Worm (Caenorhabditis elegans): ENCODE data around the gene col-43.

DNA sequence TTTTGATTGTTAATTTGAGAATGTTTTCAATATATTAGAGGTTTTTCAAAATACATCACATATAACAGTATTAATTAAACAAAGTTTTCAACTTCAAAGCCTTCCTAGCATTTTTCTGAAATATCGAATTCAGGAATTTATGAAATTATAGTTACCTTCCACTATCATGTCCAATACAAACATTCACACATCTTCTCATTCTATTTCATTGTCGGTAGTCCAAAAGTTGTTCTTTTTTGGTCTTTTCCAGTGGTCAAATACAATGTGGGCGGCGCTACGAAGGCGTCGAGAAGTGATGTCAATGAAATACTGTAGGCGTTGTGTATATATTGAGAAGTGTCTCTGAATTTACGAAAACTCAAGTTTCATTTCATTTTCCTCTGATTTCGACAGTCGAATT is 25.0 kb upstream of the col-43 start, which contains the start of gene catp-3:
- TF ChIP-seq unc-62 (GFP tag; optimal IDR thresholded peaks at IDR 0.05), result no peak
- no peak for TF ChIP-seq ama-1 (optimal IDR thresholded peaks at IDR 0.05)

All from whole organism, L3 larva.